Fruit fly (Drosophila melanogaster): Measurements from ENCODE around the gene msb1l.

Gene msb1l

dm6 chr2L:19572496-19573317 is 4.8 kb upstream of the msb1l start:
- TF ChIP-seq pad (GFP tag; optimal IDR thresholded peaks at IDR 0.05) = peak; percentile 16
- TF ChIP-seq CG33017 (tag; optimal IDR thresholded peaks at IDR 0.05) = no peak
- TF ChIP-seq ovo (GFP tag; optimal IDR thresholded peaks at IDR 0.05) = peak; percentile 70
- no peak for TF ChIP-seq cic (GFP tag; optimal IDR thresholded peaks at IDR 0.05)
- TF ChIP-seq CG7045 (GFP tag; optimal IDR thresholded peaks at IDR 0.05) = no peak
- TF ChIP-seq bab1 (GFP tag; optimal IDR thresholded peaks at IDR 0.05) = peak; percentile 52
- no peak for TF ChIP-seq CG11617 (GFP tag; optimal IDR thresholded peaks at IDR 0.05)
- peak; percentile 32 for TF ChIP-seq CG14711 (tag; optimal IDR thresholded peaks at IDR 0.05)
- peak; percentile 42 for TF ChIP-seq CG7101 (tag; optimal IDR thresholded peaks at IDR 0.05)

dm6 chr2L:19574364-19574763 is 3.1 kb upstream of the msb1l start:
- TF ChIP-seq CG33017 (tag; optimal IDR thresholded peaks at IDR 0.05) = no peak
- TF ChIP-seq CG11617 (GFP tag; optimal IDR thresholded peaks at IDR 0.05) = no peak
- TF ChIP-seq Clk (GFP tag; optimal IDR thresholded peaks at IDR 0.05) = no peak
- TF ChIP-seq CG12768 (GFP tag; optimal IDR thresholded peaks at IDR 0.05) = no peak
- TF ChIP-seq cic (GFP tag; optimal IDR thresholded peaks at IDR 0.05) = no peak
- TF ChIP-seq kay (GFP tag; ENCODE audit: borderline replicate concordance) = no peak
- no peak for TF ChIP-seq tj (GFP tag; optimal IDR thresholded peaks at IDR 0.05)
- no peak for TF ChIP-seq CG7045 (GFP tag; optimal IDR thresholded peaks at IDR 0.05)
- TF ChIP-seq bab1 (GFP tag; optimal IDR thresholded peaks at IDR 0.05) = no peak
- TF ChIP-seq CG7101 (tag; optimal IDR thresholded peaks at IDR 0.05) = no peak
- no peak for TF ChIP-seq toe (GFP tag; optimal IDR thresholded peaks at IDR 0.05)
- TF ChIP-seq ovo (GFP tag; optimal IDR thresholded peaks at IDR 0.05) = no peak
- TF ChIP-seq Crg-1 (GFP tag; optimal IDR thresholded peaks at IDR 0.05) = no peak
- TF ChIP-seq CG5204 (GFP tag; optimal IDR thresholded peaks at IDR 0.05) = no peak
- TF ChIP-seq Mnt (GFP tag; optimal IDR thresholded peaks at IDR 0.05) = no peak
- no peak for TF ChIP-seq cnc (optimal IDR thresholded peaks at IDR 0.05)
- no peak for TF ChIP-seq pad (GFP tag; optimal IDR thresholded peaks at IDR 0.05)
- no peak for TF ChIP-seq CG1620 (GFP tag; optimal IDR thresholded peaks at IDR 0.05)
- TF ChIP-seq CG14711 (tag; optimal IDR thresholded peaks at IDR 0.05) = no peak

dm6 chr2L:19574959-19575625 is 2.4 kb upstream of the msb1l start:
- TF ChIP-seq CG14711 (tag; optimal IDR thresholded peaks at IDR 0.05) (peak; percentile 57), ovo (GFP tag; optimal IDR thresholded peaks at IDR 0.05) (no peak), pad (GFP tag; optimal IDR thresholded peaks at IDR 0.05) (peak; percentile 98)

- no peak for TF ChIP-seq kay (GFP tag; ENCODE audit: borderline replicate concordance)
- TF ChIP-seq cnc (optimal IDR thresholded peaks at IDR 0.05) = no peak
- TF ChIP-seq bab1 (GFP tag; optimal IDR thresholded peaks at IDR 0.05) = peak; percentile 28
- TF ChIP-seq pad (GFP tag; optimal IDR thresholded peaks at IDR 0.05) = no peak
- peak; percentile 68 for TF ChIP-seq toe (GFP tag; optimal IDR thresholded peaks at IDR 0.05)
- TF ChIP-seq CG7101 (tag; optimal IDR thresholded peaks at IDR 0.05) = peak; percentile 73
- peak; percentile 43 for TF ChIP-seq Mnt (GFP tag; optimal IDR thresholded peaks at IDR 0.05)
- TF ChIP-seq Crg-1 (GFP tag; optimal IDR thresholded peaks at IDR 0.05) = no peak
- TF ChIP-seq CG7045 (GFP tag; optimal IDR thresholded peaks at IDR 0.05) = peak; percentile 83
- peak; percentile 22 for TF ChIP-seq CG1620 (GFP tag; optimal IDR thresholded peaks at IDR 0.05)
- TF ChIP-seq CG11617 (GFP tag; optimal IDR thresholded peaks at IDR 0.05) = peak; percentile 66
- TF ChIP-seq Hr96 (GFP tag; optimal IDR thresholded peaks at IDR 0.05) = peak; percentile 72
- TF ChIP-seq tj (GFP tag; optimal IDR thresholded peaks at IDR 0.05) = peak; percentile 79
- TF ChIP-seq cic (GFP tag; optimal IDR thresholded peaks at IDR 0.05) = no peak
- peak; percentile 61 for TF ChIP-seq CG33017 (tag; optimal IDR thresholded peaks at IDR 0.05)
- peak; percentile 83 for TF ChIP-seq ovo (GFP tag; optimal IDR thresholded peaks at IDR 0.05)
- peak; percentile 75 for TF ChIP-seq CG12768 (GFP tag; optimal IDR thresholded peaks at IDR 0.05)
- TF ChIP-seq Clk (GFP tag; optimal IDR thresholded peaks at IDR 0.05) = peak; percentile 40
- TF ChIP-seq CG14711 (tag; optimal IDR thresholded peaks at IDR 0.05) = peak; percentile 73
- TF ChIP-seq CG5204 (GFP tag; optimal IDR thresholded peaks at IDR 0.05) = peak; percentile 69
These were observed 1.7 kb upstream of the msb1l start for dm6 chr2L:19575626-19576298.

- TF ChIP-seq tj (GFP tag; optimal IDR thresholded peaks at IDR 0.05) (peak; percentile 31), CG7101 (tag; optimal IDR thresholded peaks at IDR 0.05) (no peak), Mnt (GFP tag; optimal IDR thresholded peaks at IDR 0.05) (peak; percentile 60), CG7045 (GFP tag; optimal IDR thresholded peaks at IDR 0.05) (no peak), Hr96 (GFP tag; optimal IDR thresholded peaks at IDR 0.05) (peak; percentile 47), ovo (GFP tag; optimal IDR thresholded peaks at IDR 0.05) (no peak), toe (GFP tag; optimal IDR thresholded peaks at IDR 0.05) (peak; percentile 11), CG14711 (tag; optimal IDR thresholded peaks at IDR 0.05) (no peak), CG11617 (GFP tag; optimal IDR thresholded peaks at IDR 0.05) (peak; percentile 5), cic (GFP tag; optimal IDR thresholded peaks at IDR 0.05) (peak; percentile 100), Crg-1 (GFP tag; optimal IDR thresholded peaks at IDR 0.05) (peak; percentile 40), Clk (GFP tag; optimal IDR thresholded peaks at IDR 0.05) (no peak), CG33017 (tag; optimal IDR thresholded peaks at IDR 0.05) (peak; percentile 31)
These were observed 1.1 kb upstream of the msb1l start for dm6 chr2L:19576299-19576971.

Measured in whole organism, adult.